Worm (Caenorhabditis elegans) whole organism, L4/young adult: ENCODE data around the gene ZK6.6.

Source experiments
- W03F9.2 ChIP-seq: fragments of 150-350 bp; optimal IDR thresholded peaks from 2 replicates; lab custom pipeline; 2014; ENCODE audit warnings: missing biosample characterization, missing genetic modification characterization
- him-1 ChIP-seq: sonication (generic microtip); optimal IDR thresholded peaks from 2 replicates; lab custom pipeline; 2016; ENCODE audit warnings: missing genotype, missing genetic modification reagents, missing genetic modification characterization, missing compliant biosample characterization

DNA sequence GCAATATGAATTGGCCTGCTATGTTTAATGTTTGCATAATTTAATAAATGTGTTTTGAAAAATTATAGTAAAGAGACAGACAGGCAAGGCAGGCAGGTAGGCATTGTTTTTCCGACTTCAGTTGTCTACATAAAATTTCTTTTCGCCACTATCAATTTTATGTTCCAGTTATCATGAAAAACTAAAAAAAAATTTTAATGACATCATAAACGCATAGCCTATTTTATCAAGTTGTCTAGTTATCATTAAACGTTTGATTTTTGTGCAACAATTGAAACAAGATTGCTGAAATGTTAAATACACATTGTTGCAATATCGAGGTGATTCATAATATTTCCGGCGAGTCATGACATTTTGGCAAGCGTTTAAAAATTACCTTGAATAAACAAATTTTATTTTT is 26.6 kb downstream of the ZK6.6 start:
- TF ChIP-seq him-1 (tag; lab: Kevin White, UChicago) (no peak), W03F9.2 (tag; lab: Kevin White, UChicago) (no peak)
